Worm (Caenorhabditis elegans): ENCODE data around the gene unc-104.

DNA sequence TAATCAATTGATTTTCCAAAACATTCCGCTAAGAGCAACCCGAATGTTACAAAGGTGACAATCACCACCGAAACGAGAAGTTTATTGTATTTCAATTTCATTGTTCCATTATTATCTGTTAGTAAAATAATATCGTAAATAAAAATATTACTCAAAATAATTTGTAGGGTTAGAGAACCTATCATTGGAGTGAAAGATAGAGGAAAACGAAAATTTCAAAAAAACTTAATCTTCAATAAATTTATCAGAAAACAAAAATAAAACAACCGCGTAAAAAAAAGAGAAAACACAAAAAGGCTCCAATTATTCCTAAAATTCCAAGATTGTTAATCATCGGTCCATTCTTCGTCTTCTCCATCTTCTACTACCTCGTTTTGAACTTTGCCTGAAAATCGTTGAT is 29.2 kb upstream of the unc-104 start, which contains the start of gene tra-2:
- TF ChIP-seq unc-39 (tag; optimal IDR thresholded peaks at IDR 0.05) = no peak
- no peak for TF ChIP-seq elt-3 (tag; optimal IDR thresholded peaks at IDR 0.05)
- TF ChIP-seq nhr-11 (tag; optimal IDR thresholded peaks at IDR 0.05) = no peak
- no peak for TF ChIP-seq zag-1 (tag; optimal IDR thresholded peaks at IDR 0.05)

All from whole organism, L2 larva.